Worm (Caenorhabditis elegans) whole organism, young adult: Measurements from ENCODE around the gene F58B3.4.

Experiments used
- B0019.2 ChIP-seq: fragments of 200-800 bp; sonication (Bioruptor generic); conservative IDR thresholded peaks from 2 replicates; pipeline ENCODE4 v1.3.6; 2022; ENCODE audit warnings: missing genetic modification reagents, missing genetic modification characterization, missing compliant biosample characterization
- C17E4.6 ChIP-seq: fragments of 200-800 bp; sonication (Bioruptor generic); IDR thresholded peaks from 2 replicates; pipeline ENCODE4 v1.3.6; 2022; ENCODE audit warnings: missing genetic modification reagents, missing genetic modification characterization, missing compliant biosample characterization
- F22D6.2 ChIP-seq: sonication (generic microtip); optimal IDR thresholded peaks from 2 replicates; lab custom pipeline; 2016; ENCODE audit warnings: mild to moderate bottlenecking, missing genetic modification characterization, missing compliant biosample characterization
- F23B12.7 ChIP-seq: sonication (generic microtip); optimal IDR thresholded peaks from 2 replicates; lab custom pipeline; 2017; ENCODE audit warnings: missing genetic modification characterization, mild to moderate bottlenecking, missing compliant biosample characterization, antibody characterized with exemption, moderate library complexity; ENCODE audit not compliant: insufficient read depth
- F49E8.2 ChIP-seq: sonication (generic microtip); optimal IDR thresholded peaks from 3 replicates; lab custom pipeline; 2017; ENCODE audit warnings: missing genetic modification characterization, mild to moderate bottlenecking, missing compliant biosample characterization, antibody characterized with exemption, moderate library complexity; ENCODE audit not compliant: insufficient read depth
- F52B5.7 ChIP-seq: sonication (generic microtip); optimal IDR thresholded peaks from 2 replicates; lab custom pipeline; 2016; ENCODE audit warnings: mild to moderate bottlenecking, missing genetic modification characterization, missing compliant biosample characterization
- F57C9.4 ChIP-seq: sonication (generic microtip); optimal IDR thresholded peaks from 2 replicates; lab custom pipeline; 2017; ENCODE audit warnings: mild to moderate bottlenecking, missing genetic modification characterization, missing compliant biosample characterization
- K11D2.4 ChIP-seq: fragments of 200-800 bp; sonication (Bioruptor generic); IDR thresholded peaks from 2 replicates; pipeline ENCODE4 v1.3.6; 2022; ENCODE audit warnings: missing genetic modification reagents, missing genetic modification characterization, missing compliant biosample characterization
- T07F8.4 ChIP-seq: sonication (generic microtip); optimal IDR thresholded peaks from 2 replicates; lab custom pipeline; 2016; ENCODE audit warnings: mild to moderate bottlenecking, missing genetic modification characterization, moderate library complexity, missing compliant biosample characterization
- Y67H2A.10 ChIP-seq: fragments of 200-800 bp; sonication (Bioruptor generic); conservative IDR thresholded peaks from 2 replicates; pipeline ENCODE4 v1.3.6; 2022; ENCODE audit warnings: missing genetic modification reagents, missing genetic modification characterization, missing compliant biosample characterization
- Y79H2A.3 ChIP-seq: fragments of 200-800 bp; sonication (Bioruptor generic); conservative IDR thresholded peaks from 2 replicates; pipeline ENCODE4 v1.3.6; 2022; ENCODE audit warnings: missing genetic modification reagents, missing genetic modification characterization, missing compliant biosample characterization
- ama-1 ChIP-seq, 3 experiments: fragments of 150-350 bp in 1 of 3; sonication (generic microtip) in 2 of 3; optimal IDR thresholded peaks; 2 replicates each; lab custom pipeline; 2014 to 2018; ENCODE audit warnings: missing biosample characterization in 2 of 3, missing genetic modification characterization in 2 of 3, missing genetic modification reagents in 2 of 3
- atf-7 ChIP-seq: sonication (generic microtip); optimal IDR thresholded peaks from 2 replicates; lab custom pipeline; 2017; ENCODE audit warnings: mild to moderate bottlenecking, missing genetic modification characterization, missing compliant biosample characterization
- attf-5 ChIP-seq: fragments of 200-800 bp; sonication (Bioruptor generic); optimal IDR thresholded peaks from 2 replicates; lab custom pipeline; 2018; ENCODE audit warnings: mild to moderate bottlenecking, missing genetic modification characterization, missing compliant biosample characterization
- attf-6 ChIP-seq: fragments of 200-800 bp; sonication (Bioruptor generic); IDR thresholded peaks from 2 replicates; pipeline ENCODE4 v1.3.6; 2022; ENCODE audit warnings: missing genetic modification reagents, missing genetic modification characterization, missing compliant biosample characterization
- bed-2 ChIP-seq: fragments of 200-800 bp; sonication (Bioruptor generic); IDR thresholded peaks from 2 replicates; pipeline ENCODE4 v1.3.6; 2022; ENCODE audit warnings: missing genetic modification reagents, missing genetic modification characterization, missing compliant biosample characterization
- ccch-3 ChIP-seq: fragments of 200-800 bp; sonication (Bioruptor generic); optimal IDR thresholded peaks from 2 replicates; lab custom pipeline; 2018; ENCODE audit warnings: mild to moderate bottlenecking, missing genetic modification characterization, missing compliant biosample characterization
- ceh-27 ChIP-seq: fragments of 200-800 bp; sonication (Bioruptor generic); optimal IDR thresholded peaks from 2 replicates; lab custom pipeline; 2018; ENCODE audit warnings: mild to moderate bottlenecking, missing genetic modification characterization, moderate library complexity, missing compliant biosample characterization
- efl-1 ChIP-seq: fragments of 150-350 bp; optimal IDR thresholded peaks from 2 replicates; lab custom pipeline; 2014; ENCODE audit warnings: missing biosample characterization, missing genetic modification reagents, missing genetic modification characterization
- egrh-3 ChIP-seq: fragments of 200-800 bp; sonication (Bioruptor generic); IDR thresholded peaks from 2 replicates; pipeline ENCODE4 v1.3.6; 2022; ENCODE audit warnings: missing genetic modification reagents, missing genetic modification characterization, missing compliant biosample characterization
- ets-4 ChIP-seq: fragments of 200-800 bp; sonication (Bioruptor generic); optimal IDR thresholded peaks from 2 replicates; lab custom pipeline; 2018; ENCODE audit warnings: mild to moderate bottlenecking, missing genetic modification characterization, missing compliant biosample characterization
- fkh-3 ChIP-seq: sonication (generic microtip); optimal IDR thresholded peaks from 2 replicates; lab custom pipeline; 2016; ENCODE audit warnings: mild to moderate bottlenecking, missing genetic modification characterization, missing compliant biosample characterization
- him-1 ChIP-seq: sonication (generic microtip); optimal IDR thresholded peaks from 2 replicates; lab custom pipeline; 2016; ENCODE audit warnings: missing genotype, missing genetic modification reagents, missing genetic modification characterization, missing compliant biosample characterization
- let-607 ChIP-seq, 2 experiments: fragments of 200-800 bp in 1 of 2; sonication (Bioruptor generic) in 1 of 2; sonication (generic microtip) in 1 of 2; optimal IDR thresholded peaks; 2 replicates each; lab custom pipeline; 2016 to 2018; ENCODE audit warnings: mild to moderate bottlenecking in 2 of 2, missing compliant biosample characterization in 2 of 2, missing genetic modification characterization in 2 of 2, moderate library complexity in 2 of 2, missing genotype in 1 of 2
- lin-35 ChIP-seq, 3 experiments: fragments of 150-350 bp in 2 of 3; sonication (generic microtip) in 1 of 3; optimal IDR thresholded peaks; 2 replicates each; lab custom pipeline; 2014 to 2018; ENCODE audit warnings: missing biosample characterization in 3 of 3, missing genetic modification characterization in 3 of 3, missing genetic modification reagents in 3 of 3
- lin-54 ChIP-seq: fragments of 200-800 bp; sonication (Bioruptor generic); optimal IDR thresholded peaks from 2 replicates; lab custom pipeline; 2018; ENCODE audit warnings: mild to moderate bottlenecking, missing genetic modification characterization, missing compliant biosample characterization
- lsl-1 ChIP-seq: fragments of 200-800 bp; sonication (Bioruptor generic); optimal IDR thresholded peaks from 2 replicates; lab custom pipeline; 2018; ENCODE audit warnings: mild to moderate bottlenecking, missing genetic modification characterization, moderate library complexity, missing compliant biosample characterization
- lsy-27 ChIP-seq: sonication (generic microtip); optimal IDR thresholded peaks from 2 replicates; lab custom pipeline; 2017; ENCODE audit warnings: missing genetic modification characterization, mild to moderate bottlenecking, missing compliant biosample characterization, antibody characterized with exemption, missing genotype, borderline replicate concordance; ENCODE audit not compliant: insufficient read depth
- madf-10 ChIP-seq: sonication (generic microtip); optimal IDR thresholded peaks from 2 replicates; lab custom pipeline; 2016; ENCODE audit warnings: mild to moderate bottlenecking, missing genetic modification characterization, missing compliant biosample characterization
- madf-6 ChIP-seq: fragments of 200-800 bp; sonication (Bioruptor generic); IDR thresholded peaks from 2 replicates; pipeline ENCODE4 v1.3.6; 2022; ENCODE audit warnings: missing genetic modification reagents, missing genetic modification characterization, missing compliant biosample characterization
- nfyb-1 ChIP-seq: fragments of 200-800 bp; sonication (Bioruptor generic); IDR thresholded peaks from 2 replicates; pipeline ENCODE4 v1.3.6; 2022; ENCODE audit warnings: missing genetic modification reagents, missing genetic modification characterization, missing compliant biosample characterization
- nhr-179 ChIP-seq: sonication (generic microtip); optimal IDR thresholded peaks from 2 replicates; lab custom pipeline; 2016; ENCODE audit warnings: mild to moderate bottlenecking, missing genetic modification characterization, missing compliant biosample characterization
- pbrm-1 ChIP-seq: fragments of 200-800 bp; sonication (Bioruptor generic); IDR thresholded peaks from 2 replicates; pipeline ENCODE4 v1.3.6; 2022; ENCODE audit warnings: missing genetic modification reagents, missing genetic modification characterization, missing compliant biosample characterization
- rcor-1 ChIP-seq: fragments of 200-800 bp; sonication (Bioruptor generic); IDR thresholded peaks from 2 replicates; pipeline ENCODE4 v1.3.6; 2022; ENCODE audit warnings: missing genetic modification reagents, missing genetic modification characterization, missing compliant biosample characterization
- rec-8 ChIP-seq, 2 experiments: sonication (generic microtip); optimal IDR thresholded peaks; 2 replicates each; lab custom pipeline; 2016; ENCODE audit warnings: mild to moderate bottlenecking in 2 of 2, missing genetic modification characterization in 2 of 2, missing genetic modification reagents in 2 of 2, missing genotype in 2 of 2, missing biosample characterization in 1 of 2, missing compliant biosample characterization in 1 of 2, moderate library complexity in 1 of 2
- rpc-1 ChIP-seq, 2 experiments: fragments of 150-350 bp in 1 of 2; sonication (generic microtip) in 1 of 2; optimal IDR thresholded peaks; 2 replicates each; lab custom pipeline; 2014 to 2018; ENCODE audit warnings: missing biosample characterization in 1 of 2, missing genetic modification characterization in 1 of 2, missing genetic modification reagents in 1 of 2, missing genotype in 1 of 2
- snpc-1.3 ChIP-seq: sonication (generic microtip); optimal IDR thresholded peaks from 2 replicates; lab custom pipeline; 2017; ENCODE audit warnings: missing genetic modification characterization, mild to moderate bottlenecking, missing compliant biosample characterization, antibody characterized with exemption, moderate library complexity, missing genotype, missing genetic modification reagents; ENCODE audit not compliant: insufficient read depth
- somi-1 ChIP-seq: fragments of 200-800 bp; sonication (Bioruptor generic); optimal IDR thresholded peaks from 2 replicates; lab custom pipeline; 2018; ENCODE audit warnings: mild to moderate bottlenecking, missing genetic modification characterization, missing compliant biosample characterization
- sptf-2 ChIP-seq: fragments of 200-800 bp; sonication (Bioruptor generic); optimal IDR thresholded peaks from 2 replicates; lab custom pipeline; 2018; ENCODE audit warnings: mild to moderate bottlenecking, missing genetic modification characterization, missing compliant biosample characterization
- tbp1 ChIP-seq: fragments of 200-800 bp; sonication (Bioruptor generic); optimal IDR thresholded peaks from 2 replicates; lab custom pipeline; 2018; ENCODE audit warnings: mild to moderate bottlenecking, missing genetic modification characterization, missing compliant biosample characterization
- tlf-1 ChIP-seq: fragments of 200-800 bp; sonication (Bioruptor generic); optimal IDR thresholded peaks from 2 replicates; lab custom pipeline; 2018; ENCODE audit warnings: mild to moderate bottlenecking, missing genetic modification characterization, missing compliant biosample characterization
- zfh-2 ChIP-seq: fragments of 200-800 bp; sonication (Bioruptor generic); conservative IDR thresholded peaks from 2 replicates; pipeline ENCODE4 v1.3.6; 2022; ENCODE audit warnings: missing genetic modification reagents, missing genetic modification characterization, missing compliant biosample characterization
- ztf-26 ChIP-seq: sonication (generic microtip); optimal IDR thresholded peaks from 2 replicates; lab custom pipeline; 2017; ENCODE audit warnings: missing genetic modification characterization, missing compliant biosample characterization
- ztf-28 ChIP-seq: fragments of 200-800 bp; sonication (Bioruptor generic); IDR thresholded peaks from 2 replicates; pipeline ENCODE4 v1.3.6; 2022; ENCODE audit warnings: missing genetic modification reagents, missing genetic modification characterization, missing compliant biosample characterization
- ztf-6 ChIP-seq: fragments of 200-800 bp; sonication (Bioruptor generic); IDR thresholded peaks from 2 replicates; pipeline ENCODE4 v1.3.6; 2022; ENCODE audit warnings: missing genetic modification reagents, missing genetic modification characterization, missing compliant biosample characterization

Gene F58B3.4

ce11 chrIV:11593415-11594190 is 38.0 kb downstream of the F58B3.4 start, which contains the start of gene F40F11.3 (continued):
- peak; percentile 16 for TF ChIP-seq somi-1
- TF ChIP-seq lsl-1 (GFP tag; lab: Kevin White, UChicago), result no peak
- peak in 1 of 2 experiments; percentile 52 for TF ChIP-seq let-607 (tag; optimal IDR thresholded peaks at IDR 0.05; lab: Kevin White, UChicago)
- TF ChIP-seq bed-2 (GFP tag; lab: Robert Waterston, UW), result no peak
- peak; percentile 65 for TF ChIP-seq lin-54
- TF ChIP-seq Y79H2A.3, result no peak
- TF ChIP-seq attf-5 (GFP tag; lab: Kevin White, UChicago), result peak; percentile 90
- TF ChIP-seq egrh-3, result no peak
- peak; percentile 51 for TF ChIP-seq ztf-26 (tag; lab: Kevin White, UChicago)
- peak; percentile 42 for TF ChIP-seq atf-7 (tag; lab: Kevin White, UChicago)
- no peak for TF ChIP-seq F23B12.7
- no peak for TF ChIP-seq snpc-1.3
- no peak for TF ChIP-seq him-1 (tag; lab: Kevin White, UChicago)
- TF ChIP-seq ets-4, result peak; percentile 41
- TF ChIP-seq pbrm-1 (GFP tag; lab: Robert Waterston, UW), result peak; percentile 73
- TF ChIP-seq F52B5.7 (tag; lab: Kevin White, UChicago), result no peak
- no peak for TF ChIP-seq ztf-28 (GFP tag; lab: Robert Waterston, UW)
- no peak for TF ChIP-seq F22D6.2
- TF ChIP-seq F57C9.4, result no peak
- no peak for TF ChIP-seq B0019.2 (GFP tag; lab: Robert Waterston, UW)
- peak; percentile 61 for TF ChIP-seq K11D2.4 (GFP tag; lab: Robert Waterston, UW)
- TF ChIP-seq ama-1 (optimal IDR thresholded peaks at IDR 0.05; lab: Kevin White, UChicago), result no peak
- no peak for TF ChIP-seq ama-1 (GFP tag; optimal IDR thresholded peaks at IDR 0.05; lab: Kevin White, UChicago)
- TF ChIP-seq tlf-1 (GFP tag; lab: Kevin White, UChicago), result peak; percentile 48
- 0 out of 2 replicates have a peak, but pooled peaks have one; percentile 37 for TF ChIP-seq Y67H2A.10 (GFP tag; lab: Robert Waterston, UW)
- no peak; the same call in 1 of the 2 replicates for TF ChIP-seq zfh-2 (GFP tag; lab: Robert Waterston, UW)
- TF ChIP-seq rpc-1 (optimal IDR thresholded peaks at IDR 0.05; lab: Kevin White, UChicago), result no peak
- no peak for TF ChIP-seq rpc-1 (tag; optimal IDR thresholded peaks at IDR 0.05; lab: Kevin White, UChicago)
- no peak for TF ChIP-seq rec-8 (tag; optimal IDR thresholded peaks at IDR 0.05; lab: Kevin White, UChicago)
- no peak for TF ChIP-seq lsy-27 (tag; lab: Kevin White, UChicago)
- peak; percentile 8; the same call in 1 of the 2 replicates for TF ChIP-seq madf-6 (GFP tag; lab: Robert Waterston, UW)
- TF ChIP-seq sptf-2 (GFP tag; lab: Kevin White, UChicago), result no peak
- TF ChIP-seq lin-35 (GFP tag; optimal IDR thresholded peaks at IDR 0.05; lab: Kevin White, UChicago), result peak in 1 of 3 experiments; percentile 82
- TF ChIP-seq efl-1 (GFP tag; lab: Kevin White, UChicago), result no peak
- TF ChIP-seq T07F8.4 (tag; lab: Kevin White, UChicago), result no peak
- TF ChIP-seq rcor-1 (GFP tag; lab: Robert Waterston, UW), result no peak
- no peak for TF ChIP-seq F49E8.2 (tag; lab: Kevin White, UChicago)
- TF ChIP-seq C17E4.6 (GFP tag; lab: Robert Waterston, UW), result no peak
- no peak for TF ChIP-seq nhr-179 (tag; lab: Kevin White, UChicago)
- TF ChIP-seq attf-6 (GFP tag; lab: Robert Waterston, UW), result no peak
- TF ChIP-seq nfyb-1 (GFP tag; lab: Robert Waterston, UW), result peak; percentile 77
- peak; percentile 54 for TF ChIP-seq tbp1 (GFP tag; lab: Kevin White, UChicago)
- peak; percentile 71 for TF ChIP-seq madf-10 (tag; lab: Kevin White, UChicago)
- TF ChIP-seq ccch-3, result no peak
- TF ChIP-seq fkh-3, result no peak
- TF ChIP-seq ztf-6 (GFP tag; lab: Robert Waterston, UW), result no peak
- TF ChIP-seq ceh-27 (GFP tag; lab: Kevin White, UChicago), result peak; percentile 94
